Worm (Caenorhabditis elegans): Measurements from ENCODE around the gene srh-214.
A peak's percentile ranks its signal among the peaks of the same experiment; 100 is the strongest.

Gene srh-214

DNA sequence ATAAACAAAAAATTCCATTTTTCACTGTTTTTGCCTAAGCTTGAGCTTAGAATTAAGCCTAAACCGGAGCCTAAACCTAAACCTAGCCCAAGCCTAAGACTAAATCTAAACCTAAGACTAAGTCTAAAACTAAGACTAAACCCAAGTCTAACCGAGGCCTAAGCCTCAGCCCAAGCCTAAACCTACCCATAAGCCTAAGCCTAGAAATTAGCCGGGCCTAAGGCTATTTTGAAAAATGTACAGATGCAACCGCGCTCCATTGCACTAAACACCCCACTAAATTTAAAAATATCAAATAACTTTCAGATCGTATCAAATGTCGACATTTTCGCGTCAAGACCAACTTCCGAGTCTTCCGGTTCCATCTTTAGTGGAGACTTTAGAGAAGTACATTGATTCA is 14.3 kb downstream of the srh-214 start, which contains the start of gene T20B3.1:
Gene T20B3.1, plus strand, starts transcription at position 301 of the 400 bp plus-strand sequence.
- TF ChIP-seq efl-1 (optimal IDR thresholded peaks at IDR 0.05) (no peak), efl-1 (GFP tag; optimal IDR thresholded peaks at IDR 0.05 in 1 of 2) (peak in 1 of 2 experiments; percentile 73), isw-1 (GFP tag; IDR thresholded peaks at IDR 0.05) (no peak), elt-3 (tag; optimal IDR thresholded peaks at IDR 0.05) (no peak), hlh-17 (GFP tag; optimal IDR thresholded peaks at IDR 0.05; ENCODE audit: borderline replicate concordance) (no peak), nhr-28 (tag; optimal IDR thresholded peaks at IDR 0.05) (no peak), ets-5 (GFP tag; IDR thresholded peaks at IDR 0.05) (no peak), rnt-1 (tag; optimal IDR thresholded peaks at IDR 0.05) (no peak), mab-9 (GFP tag; IDR thresholded peaks at IDR 0.05) (no peak)

DNA sequence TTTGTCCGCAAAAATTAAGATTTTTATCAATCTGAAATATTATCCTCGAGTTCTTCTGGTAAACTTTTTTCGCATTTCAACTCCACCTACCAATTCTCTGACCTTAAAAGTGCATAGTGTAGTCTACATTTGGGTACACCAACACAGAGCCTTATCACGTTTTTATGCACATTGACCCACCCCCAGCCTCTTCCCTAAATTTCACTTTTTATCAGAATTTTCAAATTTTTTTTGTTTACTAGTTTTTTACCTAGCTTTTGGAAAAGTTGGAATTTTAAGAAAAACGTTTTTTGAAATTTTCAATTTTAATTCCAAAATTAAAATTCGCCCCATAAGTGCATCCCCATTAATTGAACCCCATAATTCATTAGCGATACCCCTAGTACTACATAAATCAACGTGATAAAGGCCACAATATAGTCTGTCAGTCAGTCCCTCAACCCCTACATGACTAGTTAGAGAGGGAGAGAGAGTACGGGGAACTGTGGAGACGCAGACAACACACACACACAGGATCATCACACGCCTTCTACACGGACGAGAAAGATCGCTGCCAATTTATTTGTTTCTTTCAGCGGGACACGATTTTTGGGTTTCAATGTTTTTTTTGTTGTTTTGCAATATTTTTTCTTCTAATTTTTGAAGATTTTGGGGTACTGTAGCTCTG is 14.9 kb downstream of the srh-214 start:
- TF ChIP-seq ztf-4 (tag; optimal IDR thresholded peaks at IDR 0.05) = peak; percentile 19
- TF ChIP-seq elt-2 (tag; optimal IDR thresholded peaks at IDR 0.05) = peak; percentile 28
- no peak for TF ChIP-seq C34B4.2 (tag; optimal IDR thresholded peaks at IDR 0.05)
- TF ChIP-seq mep-1 (tag; optimal IDR thresholded peaks at IDR 0.05) = peak; percentile 3
- peak; percentile 46 for TF ChIP-seq snu-23 (GFP tag; optimal IDR thresholded peaks at IDR 0.05)
- peak; percentile 33 for TF ChIP-seq nhr-71 (tag; optimal IDR thresholded peaks at IDR 0.05)
- peak; percentile 25 for TF ChIP-seq blmp-1 (tag; optimal IDR thresholded peaks at IDR 0.05)
- no peak for TF ChIP-seq efl-3 (GFP tag; optimal IDR thresholded peaks at IDR 0.05)
- peak; percentile 8; the same call in 1 of the 2 replicates for TF ChIP-seq nhr-19 (GFP tag; conservative IDR thresholded peaks at IDR 0.05)
- TF ChIP-seq nhr-47 (tag; optimal IDR thresholded peaks at IDR 0.05) = no peak
- TF ChIP-seq lin-35 (GFP tag; optimal IDR thresholded peaks at IDR 0.05) = peak in 1 of 2 experiments; percentile 43
- no peak for TF ChIP-seq fkh-10 (GFP tag; optimal IDR thresholded peaks at IDR 0.05)
- TF ChIP-seq fkh-8 (tag; optimal IDR thresholded peaks at IDR 0.05) = no peak
- TF ChIP-seq tlp-1 (tag; optimal IDR thresholded peaks at IDR 0.05) = no peak
- TF ChIP-seq elt-3 (tag; optimal IDR thresholded peaks at IDR 0.05) = peak in 3 of 6 experiments; percentile 29 to 66 (median 37)
- no peak for TF ChIP-seq sup-37 (GFP tag; optimal IDR thresholded peaks at IDR 0.05)
- peak; percentile 86 for TF ChIP-seq nhr-85 (tag)
- no peak for TF ChIP-seq ceh-8 (GFP tag; optimal IDR thresholded peaks at IDR 0.05)
- TF ChIP-seq nhr-20 (tag; optimal IDR thresholded peaks at IDR 0.05) = peak; percentile 45
- peak; percentile 3 for TF ChIP-seq ama-1 (optimal IDR thresholded peaks at IDR 0.05)
- no peak for TF ChIP-seq zag-1 (tag; optimal IDR thresholded peaks at IDR 0.05)
- no peak for TF ChIP-seq hpl-2 (GFP tag; optimal IDR thresholded peaks at IDR 0.05)
- no peak for TF ChIP-seq lin-14 (GFP tag; optimal IDR thresholded peaks at IDR 0.05)
- no peak for TF ChIP-seq skn-1 (tag; optimal IDR thresholded peaks at IDR 0.05)
- no peak for TF ChIP-seq lin-15B (tag; optimal IDR thresholded peaks at IDR 0.05)
- no peak for TF ChIP-seq xbp-1 (tag; optimal IDR thresholded peaks at IDR 0.05)

ce11 chrV:16812371-16812770 is 17.2 kb downstream of the srh-214 start:
- TF ChIP-seq nhr-237 (tag; optimal IDR thresholded peaks at IDR 0.05) = no peak
- TF ChIP-seq zag-1 (tag; optimal IDR thresholded peaks at IDR 0.05) = no peak
- no peak for TF ChIP-seq rnt-1 (tag; optimal IDR thresholded peaks at IDR 0.05)
- TF ChIP-seq ets-5 (GFP tag; IDR thresholded peaks at IDR 0.05) = no peak
- no peak for TF ChIP-seq pax-3 (tag; optimal IDR thresholded peaks at IDR 0.05)
- no peak for TF ChIP-seq unc-30 (tag; optimal IDR thresholded peaks at IDR 0.05)
- no peak for TF ChIP-seq nhr-77 (tag; optimal IDR thresholded peaks at IDR 0.05)
- TF ChIP-seq nhr-20 (tag; optimal IDR thresholded peaks at IDR 0.05) = no peak
- no peak for TF ChIP-seq lsy-2 (tag; optimal IDR thresholded peaks at IDR 0.05)
- no peak for TF ChIP-seq blmp-1 (tag; optimal IDR thresholded peaks at IDR 0.05)
- TF ChIP-seq lin-39 (tag; optimal IDR thresholded peaks at IDR 0.05) = no peak
- no peak for TF ChIP-seq tbx-2 (tag; optimal IDR thresholded peaks at IDR 0.05)
- TF ChIP-seq fkh-4 (tag; optimal IDR thresholded peaks at IDR 0.05; ENCODE audit: borderline replicate concordance) = no peak
- no peak for TF ChIP-seq nhr-19 (GFP tag; conservative IDR thresholded peaks at IDR 0.05)
- no peak for TF ChIP-seq skn-1 (tag; optimal IDR thresholded peaks at IDR 0.05)
- no peak for TF ChIP-seq snu-23 (GFP tag; optimal IDR thresholded peaks at IDR 0.05)
- no peak for TF ChIP-seq pqm-1 (tag; optimal IDR thresholded peaks at IDR 0.05)
